Fruit fly (Drosophila melanogaster): Measurements from ENCODE around the gene CG44006.

- TF ChIP-seq Dll (optimal IDR thresholded peaks at IDR 0.05) = no peak
- TF ChIP-seq psq (optimal IDR thresholded peaks at IDR 0.05) = no peak
- no peak for TF ChIP-seq pan (optimal IDR thresholded peaks at IDR 0.05)
These were observed 35.5 kb downstream of the CG44006 start for dm6 chr3L:18034498-18034897.

Data from whole organism.